Worm (Caenorhabditis elegans) whole organism, L4 larva: Measurements from ENCODE around the gene Y49E10.27.

Experiments
- D1046.2 ChIP-seq: fragments of 200-800 bp; sonication (Bioruptor generic); IDR thresholded peaks from 2 replicates; pipeline ENCODE4 v1.3.6; 2022; ENCODE audit warnings: missing genetic modification characterization, missing compliant biosample characterization
- F44E2.7 ChIP-seq: fragments of 200-800 bp; sonication (Bioruptor generic); IDR thresholded peaks from 2 replicates; pipeline ENCODE4 v2.1.2; 2022; ENCODE audit warnings: missing genetic modification characterization, missing compliant biosample characterization
- R02D3.7 ChIP-seq: fragments of 150-350 bp; sonication (generic microtip); optimal IDR thresholded peaks from 3 replicates; lab custom pipeline; 2014; ENCODE audit warnings: missing biosample characterization, missing genetic modification characterization
- Y105C5A.15 ChIP-seq: fragments of 200-800 bp; sonication (Bioruptor generic); IDR thresholded peaks from 2 replicates; pipeline ENCODE4 v1.3.6; 2022; ENCODE audit warnings: missing genetic modification characterization, missing compliant biosample characterization
- Y5F2A.4 ChIP-seq: fragments of 200-800 bp; sonication (Bioruptor generic); optimal IDR thresholded peaks from 2 replicates; lab custom pipeline; 2018; ENCODE audit warnings: mild to moderate bottlenecking, missing genetic modification characterization, missing compliant biosample characterization
- aha-1 ChIP-seq: fragments of 150-350 bp; peaks from one replicate; lab custom pipeline; 2014; ENCODE audit warnings: missing biosample characterization, missing genetic modification characterization
- ama-1 ChIP-seq: fragments of 150-350 bp; optimal IDR thresholded peaks from 2 replicates; lab custom pipeline; 2014; ENCODE audit warnings: inconsistent platforms, mixed read lengths
- arid-1 ChIP-seq: fragments of 200-800 bp; sonication (Bioruptor generic); conservative IDR thresholded peaks from 2 replicates; pipeline ENCODE4 v1.3.6; 2022; ENCODE audit warnings: missing genetic modification reagents, missing genetic modification characterization, missing compliant biosample characterization
- attf-4 ChIP-seq: sonication (generic microtip); optimal IDR thresholded peaks from 3 replicates; lab custom pipeline; 2017; ENCODE audit warnings: missing biosample characterization, missing genetic modification characterization
- cey-2 ChIP-seq: sonication (generic microtip); optimal IDR thresholded peaks from 3 replicates; lab custom pipeline; 2017; ENCODE audit warnings: missing genetic modification characterization, mild to moderate bottlenecking, missing compliant biosample characterization, antibody characterized with exemption, borderline replicate concordance; ENCODE audit not compliant: insufficient read depth
- daf-12 ChIP-seq: fragments of 150-350 bp; optimal IDR thresholded peaks from 2 replicates; lab custom pipeline; 2014; ENCODE audit warnings: missing biosample characterization, missing genetic modification reagents, missing genetic modification characterization
- daf-16 ChIP-seq, 3 experiments: sonication (generic microtip); optimal IDR thresholded peaks; 2 replicates each; lab custom pipeline; 2016 to 2017; ENCODE audit warnings: missing genetic modification characterization in 3 of 3, missing genetic modification reagents in 3 of 3, mild to moderate bottlenecking in 2 of 3, missing compliant biosample characterization in 2 of 3, missing biosample characterization in 1 of 3, moderate library complexity in 1 of 3
- daf-19 ChIP-seq: fragments of 200-800 bp; sonication (Bioruptor generic); conservative IDR thresholded peaks from 2 replicates; pipeline ENCODE4 v1.3.6; 2022; ENCODE audit warnings: missing genetic modification characterization, missing compliant biosample characterization
- dmd-6 ChIP-seq: fragments of 200-800 bp; sonication (Bioruptor generic); IDR thresholded peaks from 2 replicates; pipeline ENCODE4 v1.3.6; 2022; ENCODE audit warnings: missing genetic modification reagents, missing genetic modification characterization, missing compliant biosample characterization
- dmd-8 ChIP-seq: fragments of 200-800 bp; sonication (Bioruptor generic); IDR thresholded peaks from 2 replicates; pipeline ENCODE4 v1.3.6; 2022; ENCODE audit warnings: missing genetic modification characterization, missing compliant biosample characterization
- dmd-9 ChIP-seq: fragments of 200-800 bp; sonication (Bioruptor generic); IDR thresholded peaks from 2 replicates; pipeline ENCODE4 v1.3.6; 2022; ENCODE audit warnings: missing genetic modification reagents, missing genetic modification characterization, missing compliant biosample characterization
- dve-1 ChIP-seq: sonication (generic microtip); optimal IDR thresholded peaks from 2 replicates; lab custom pipeline; 2017; ENCODE audit warnings: antibody characterized with exemption, mild to moderate bottlenecking, missing genetic modification characterization, missing compliant biosample characterization; ENCODE audit not compliant: insufficient read depth
- egl-43 ChIP-seq: fragments of 200-800 bp; sonication (Bioruptor generic); IDR thresholded peaks from 2 replicates; pipeline ENCODE4 v1.3.6; 2022; ENCODE audit warnings: missing genetic modification reagents, missing genetic modification characterization, missing compliant biosample characterization
- fkh-10 ChIP-seq: fragments of 150-350 bp; optimal IDR thresholded peaks from 2 replicates; lab custom pipeline; 2014; ENCODE audit warnings: missing biosample characterization, missing genetic modification reagents, missing genetic modification characterization
- fos-1 ChIP-seq: fragments of 150-350 bp; optimal IDR thresholded peaks from 2 replicates; lab custom pipeline; 2014; ENCODE audit warnings: missing biosample characterization, missing genetic modification characterization
- hlh-11 ChIP-seq: fragments of 200-800 bp; sonication (Bioruptor generic); optimal IDR thresholded peaks from 2 replicates; lab custom pipeline; 2018; ENCODE audit warnings: mild to moderate bottlenecking, missing genetic modification characterization, missing compliant biosample characterization
- hlh-30 ChIP-seq: sonication (generic microtip); optimal IDR thresholded peaks from 2 replicates; lab custom pipeline; 2017; ENCODE audit warnings: antibody characterized with exemption, mild to moderate bottlenecking, missing genetic modification characterization, missing compliant biosample characterization; ENCODE audit not compliant: insufficient read depth
- jun-1 ChIP-seq: fragments of 150-350 bp; optimal IDR thresholded peaks from 2 replicates; lab custom pipeline; 2014; ENCODE audit warnings: missing biosample characterization, missing genetic modification reagents, missing genetic modification characterization
- lin-1 ChIP-seq: fragments of 200-800 bp; sonication (Bioruptor generic); IDR thresholded peaks from 2 replicates; pipeline ENCODE4 v1.3.6; 2022; ENCODE audit warnings: missing genetic modification reagents, missing genetic modification characterization, missing compliant biosample characterization
- lin-13 ChIP-seq: fragments of 150-350 bp; optimal IDR thresholded peaks from 2 replicates; lab custom pipeline; 2014; ENCODE audit warnings: missing biosample characterization, missing genetic modification reagents, missing genetic modification characterization
- lin-38 ChIP-seq: fragments of 200-800 bp; sonication (Bioruptor generic); IDR thresholded peaks from 2 replicates; pipeline ENCODE4 v1.3.6; 2022; ENCODE audit warnings: missing genetic modification reagents, missing genetic modification characterization, missing compliant biosample characterization
- lir-3 ChIP-seq: sonication (generic microtip); optimal IDR thresholded peaks from 2 replicates; lab custom pipeline; 2016; ENCODE audit warnings: mild to moderate bottlenecking, missing genetic modification characterization, missing compliant biosample characterization
- lsy-2 ChIP-seq, 2 experiments: fragments of 150-350 bp in 1 of 2; sonication (generic microtip) in 1 of 2; optimal IDR thresholded peaks; 2 replicates each; lab custom pipeline; 2014 to 2017; ENCODE audit warnings: missing biosample characterization in 2 of 2, missing genetic modification characterization in 2 of 2
- madf-9 ChIP-seq: fragments of 200-800 bp; sonication (Bioruptor generic); conservative IDR thresholded peaks from 2 replicates; pipeline ENCODE4 v1.3.6; 2022; ENCODE audit warnings: missing genetic modification reagents, missing genetic modification characterization, missing compliant biosample characterization
- mdl-1 ChIP-seq, 2 experiments: fragments of 150-350 bp in 1 of 2; sonication (generic microtip) in 1 of 2; optimal IDR thresholded peaks; 2 replicates each; lab custom pipeline; 2014 to 2017; ENCODE audit warnings: missing biosample characterization in 2 of 2, missing genetic modification characterization in 2 of 2
- mxl-2 ChIP-seq: fragments of 200-800 bp; sonication (Bioruptor generic); conservative IDR thresholded peaks from 2 replicates; pipeline ENCODE4 v1.3.6; 2022; ENCODE audit warnings: missing genetic modification reagents, missing genetic modification characterization, missing compliant biosample characterization
- mxl-3 ChIP-seq: fragments of 200-800 bp; sonication (Bioruptor generic); optimal IDR thresholded peaks from 2 replicates; lab custom pipeline; 2018; ENCODE audit warnings: mild to moderate bottlenecking, missing genetic modification characterization, missing compliant biosample characterization
- nhr-10 ChIP-seq: fragments of 150-350 bp; optimal IDR thresholded peaks from 2 replicates; lab custom pipeline; 2014; ENCODE audit warnings: missing biosample characterization, missing genetic modification characterization
- nhr-102 ChIP-seq: sonication (generic microtip); optimal IDR thresholded peaks from 2 replicates; lab custom pipeline; 2016; ENCODE audit warnings: mild to moderate bottlenecking, missing genetic modification characterization, moderate library complexity, missing compliant biosample characterization
- nhr-25 ChIP-seq: sonication (generic microtip); optimal IDR thresholded peaks from 2 replicates; lab custom pipeline; 2017; ENCODE audit warnings: missing genetic modification characterization, mild to moderate bottlenecking, missing compliant biosample characterization, antibody characterized with exemption, moderate library complexity, borderline replicate concordance; ENCODE audit not compliant: insufficient read depth
- nhr-41 ChIP-seq: fragments of 200-800 bp; sonication (Bioruptor generic); IDR thresholded peaks from 2 replicates; pipeline ENCODE4 v1.3.6; 2022; ENCODE audit warnings: missing genetic modification reagents, missing genetic modification characterization, missing compliant biosample characterization
- nhr-42 ChIP-seq: fragments of 200-800 bp; sonication (Bioruptor generic); IDR thresholded peaks from 2 replicates; pipeline ENCODE4 v1.3.6; 2022; ENCODE audit warnings: missing genetic modification characterization, missing compliant biosample characterization
- nhr-48 ChIP-seq: sonication (generic microtip); optimal IDR thresholded peaks from 2 replicates; lab custom pipeline; 2016; ENCODE audit warnings: mild to moderate bottlenecking, missing genetic modification characterization, missing compliant biosample characterization
- sdz-12 ChIP-seq: fragments of 200-800 bp; sonication (Bioruptor generic); optimal IDR thresholded peaks from 2 replicates; lab custom pipeline; 2018; ENCODE audit warnings: mild to moderate bottlenecking, missing genetic modification characterization, missing compliant biosample characterization
- skn-1 ChIP-seq: fragments of 150-350 bp; optimal IDR thresholded peaks from 2 replicates; lab custom pipeline; 2014; ENCODE audit warnings: missing biosample characterization, missing genetic modification characterization
- spr-1 ChIP-seq: sonication (generic microtip); optimal IDR thresholded peaks from 2 replicates; lab custom pipeline; 2016; ENCODE audit warnings: mild to moderate bottlenecking, missing genetic modification characterization, missing compliant biosample characterization
- spr-3 ChIP-seq: fragments of 200-800 bp; sonication (Bioruptor generic); optimal IDR thresholded peaks from 2 replicates; lab custom pipeline; 2018; ENCODE audit warnings: mild to moderate bottlenecking, missing genetic modification characterization, missing compliant biosample characterization
- tra-1 ChIP-seq: fragments of 200-800 bp; sonication (Bioruptor generic); IDR thresholded peaks from 2 replicates; pipeline ENCODE4 v1.3.6; 2022; ENCODE audit warnings: missing genetic modification reagents, missing genetic modification characterization, missing compliant biosample characterization
- unc-62 ChIP-seq, 3 experiments: fragments of 150-350 bp in 1 of 3; sonication (generic microtip); optimal IDR thresholded peaks in 2 of 3; peaks in 1 of 3; 1 replicate in 1 of 3; 2 replicates in 2 of 3; lab custom pipeline; 2014 to 2017; ENCODE audit warnings: missing biosample characterization in 3 of 3, missing genetic modification characterization in 3 of 3, missing genetic modification reagents in 3 of 3, missing genotype in 1 of 3
- zfp-2 ChIP-seq: sonication (generic microtip); optimal IDR thresholded peaks from 2 replicates; lab custom pipeline; 2016; ENCODE audit warnings: mild to moderate bottlenecking, missing genetic modification characterization, missing compliant biosample characterization
- zip-11 ChIP-seq: fragments of 200-800 bp; sonication (Bioruptor generic); IDR thresholded peaks from 2 replicates; pipeline ENCODE4 v1.3.6; 2022; ENCODE audit warnings: missing genetic modification characterization, missing compliant biosample characterization
- zip-2 ChIP-seq: fragments of 150-350 bp; optimal IDR thresholded peaks from 2 replicates; lab custom pipeline; 2014; ENCODE audit warnings: missing biosample characterization, missing genetic modification characterization
- ztf-11 ChIP-seq: fragments of 150-350 bp; optimal IDR thresholded peaks from 2 replicates; lab custom pipeline; 2014; ENCODE audit warnings: missing biosample characterization, missing genetic modification characterization

Y49E10.27 gene

DNA sequence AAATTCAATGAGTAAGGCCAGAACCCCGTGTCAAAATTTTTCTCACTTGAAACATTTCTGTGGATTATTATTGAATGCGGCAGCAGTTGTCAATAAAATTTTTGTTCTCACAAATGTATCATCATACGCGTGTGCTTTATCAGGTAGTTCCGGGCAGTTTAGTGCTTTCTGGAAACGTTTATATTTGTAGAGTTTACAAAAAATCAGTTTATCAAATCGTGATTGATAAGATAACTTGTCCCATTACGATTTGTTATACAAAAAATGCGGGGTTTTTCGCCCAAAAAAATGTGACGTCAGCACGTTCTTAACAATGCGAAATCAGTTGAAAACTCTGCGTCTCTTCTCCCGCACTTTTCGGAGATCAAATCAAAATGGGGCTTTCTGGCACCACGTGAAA lies 11.0 kb downstream of the Y49E10.27 start (continued):
- TF ChIP-seq spr-3 (GFP tag; lab: Kevin White, UChicago), result no peak
- TF ChIP-seq lir-3 (tag; lab: Kevin White, UChicago), result no peak
- no peak for TF ChIP-seq F44E2.7 (GFP tag; lab: Robert Waterston, UW)
- TF ChIP-seq D1046.2 (GFP tag; lab: Robert Waterston, UW), result no peak
- no peak for TF ChIP-seq Y5F2A.4 (GFP tag; lab: Kevin White, UChicago)
- TF ChIP-seq zip-11 (GFP tag; lab: Robert Waterston, UW), result no peak
- TF ChIP-seq mxl-3 (GFP tag; lab: Kevin White, UChicago), result peak; percentile 10
- TF ChIP-seq ama-1 (lab: Kevin White, UChicago), result no peak
- no peak for TF ChIP-seq arid-1
- no peak for TF ChIP-seq daf-12 (tag; lab: Kevin White, UChicago)
- no peak for TF ChIP-seq madf-9 (GFP tag; lab: Robert Waterston, UW)
- TF ChIP-seq R02D3.7 (tag; lab: Kevin White, UChicago), result no peak
- no peak for TF ChIP-seq zfp-2 (tag; lab: Kevin White, UChicago)
- TF ChIP-seq nhr-48 (tag; lab: Kevin White, UChicago), result no peak
- no peak for TF ChIP-seq nhr-102 (tag; lab: Kevin White, UChicago)
- no peak for TF ChIP-seq fkh-10 (GFP tag; lab: Kevin White, UChicago)
- TF ChIP-seq lin-13 (GFP tag; lab: Kevin White, UChicago), result no peak
- no peak for TF ChIP-seq attf-4
- no peak for TF ChIP-seq spr-1
- TF ChIP-seq ztf-11 (tag; lab: Kevin White, UChicago), result no peak
- TF ChIP-seq tra-1, result no peak
- TF ChIP-seq daf-19, result no peak
- no peak for TF ChIP-seq mxl-2 (GFP tag; lab: Robert Waterston, UW)
- no peak for TF ChIP-seq dmd-9 (GFP tag; lab: Robert Waterston, UW)
- no peak for TF ChIP-seq Y105C5A.15 (GFP tag; lab: Robert Waterston, UW)
- TF ChIP-seq aha-1 (tag; lab: Kevin White, UChicago), result no peak
- TF ChIP-seq hlh-30 (tag; lab: Kevin White, UChicago), result no peak
- TF ChIP-seq nhr-25 (tag; lab: Kevin White, UChicago), result no peak
- no peak for TF ChIP-seq mdl-1 (tag; optimal IDR thresholded peaks at IDR 0.05; lab: Kevin White, UChicago)

DNA sequence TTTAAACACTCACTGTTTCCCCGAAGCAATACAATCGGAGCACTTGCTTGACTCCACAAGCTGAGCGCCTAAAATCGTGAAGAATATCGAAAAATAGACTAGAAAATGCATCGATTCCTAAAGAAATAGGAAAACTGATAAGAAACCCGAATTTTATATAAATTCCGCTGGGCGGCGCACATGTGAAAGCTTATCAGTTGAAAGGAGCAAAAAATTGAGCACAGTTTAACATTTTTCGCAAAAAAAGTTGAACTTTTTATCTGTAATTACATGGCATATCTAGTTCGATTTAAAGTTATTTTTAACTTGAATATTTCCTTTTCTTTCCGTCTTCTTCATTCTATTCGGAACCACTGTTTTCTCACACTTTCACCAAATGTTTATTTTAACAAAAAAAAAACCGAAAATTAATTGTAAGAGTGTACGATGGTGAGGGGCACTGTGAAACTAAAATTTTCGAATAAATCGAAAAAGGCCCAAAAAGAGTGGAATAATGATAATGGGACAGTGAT lies 11.8 kb downstream of the Y49E10.27 start, which contains the start of gene Y49E10.18:
Gene Y49E10.18 (minus strand): TSS at position 116 of the 512 bp plus-strand sequence.
- TF ChIP-seq ama-1 (lab: Kevin White, UChicago) (no peak), zip-11 (GFP tag; lab: Robert Waterston, UW) (no peak), lsy-2 (tag; optimal IDR thresholded peaks at IDR 0.05; lab: Kevin White, UChicago) (no peak), zip-2 (tag; lab: Kevin White, UChicago) (no peak), sdz-12 (no peak), dmd-6 (peak; percentile 78), egl-43 (no peak), mdl-1 (tag; optimal IDR thresholded peaks at IDR 0.05; lab: Kevin White, UChicago) (peak in 1 of 2 experiments; percentile 49), daf-16 (GFP tag; optimal IDR thresholded peaks at IDR 0.05; lab: Kevin White, UChicago) (no peak), daf-16 (tag; optimal IDR thresholded peaks at IDR 0.05; lab: Kevin White, UChicago) (peak; percentile 43), lin-1 (GFP tag; lab: Robert Waterston, UW) (no peak), lin-38 (GFP tag; lab: Robert Waterston, UW) (peak; percentile 20; the same call in 1 of the 2 replicates), dmd-9 (GFP tag; lab: Robert Waterston, UW) (no peak), mxl-3 (GFP tag; lab: Kevin White, UChicago) (peak; percentile 1), dve-1 (peak; percentile 53), fos-1 (no peak), dmd-8 (no peak), tra-1 (no peak), nhr-10 (no peak), cey-2 (tag; lab: Kevin White, UChicago) (no peak), skn-1 (tag; lab: Kevin White, UChicago) (no peak), D1046.2 (GFP tag; lab: Robert Waterston, UW) (no peak), nhr-41 (GFP tag; lab: Robert Waterston, UW) (no peak), nhr-42 (GFP tag; lab: Robert Waterston, UW) (no peak), unc-62 (GFP tag; optimal IDR thresholded peaks at IDR 0.05 in 1 of 2; lab: Kevin White, UChicago) (peak in 1 of 2 experiments; percentile 92), unc-62 (tag; optimal IDR thresholded peaks at IDR 0.05; lab: Kevin White, UChicago) (no peak), Y5F2A.4 (GFP tag; lab: Kevin White, UChicago) (no peak), hlh-11 (tag; lab: Kevin White, UChicago) (peak; percentile 21), daf-19 (no peak), jun-1 (tag; lab: Kevin White, UChicago) (no peak)
